Worm (Caenorhabditis elegans): ENCODE results near the gene K08C7.1.

DNA sequence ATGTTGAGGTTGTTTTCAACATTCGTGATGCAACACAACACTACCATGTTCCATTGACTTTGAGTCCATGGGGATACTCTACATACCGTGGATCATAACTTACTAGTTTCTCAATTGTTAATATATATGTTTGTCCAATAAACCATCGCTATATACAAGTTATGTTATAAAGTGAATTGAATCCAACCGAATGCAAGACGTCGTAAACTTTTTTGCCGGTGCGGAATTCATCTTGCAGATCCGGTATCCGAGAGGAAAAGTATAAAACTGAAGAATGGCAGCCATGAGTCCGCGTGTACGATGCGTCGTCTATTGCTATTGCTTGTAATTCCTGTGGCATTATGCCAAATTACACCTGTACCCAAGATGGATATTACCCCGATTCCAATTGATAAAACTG, 48.3 kb upstream of the K08C7.1 start, which contains the start of gene R09H10.6:
- no peak for TF ChIP-seq him-1 (tag; optimal IDR thresholded peaks at IDR 0.05)
- TF ChIP-seq W03F9.2 (tag; optimal IDR thresholded peaks at IDR 0.05), result no peak
- TF ChIP-seq dao-5 (tag; optimal IDR thresholded peaks at IDR 0.05), result no peak

Measured in whole organism, L4/young adult.